Worm (Caenorhabditis elegans) whole organism, L4/young adult: ENCODE measurements around the gene F19G12.4.

ENCODE experiments used
- W03F9.2 ChIP-seq: fragments of 150-350 bp; optimal IDR thresholded peaks from 2 replicates; lab custom pipeline; 2014; ENCODE audit warnings: missing biosample characterization, missing genetic modification characterization
- dao-5 ChIP-seq: sonication (generic microtip); optimal IDR thresholded peaks from 2 replicates; lab custom pipeline; 2016; ENCODE audit warnings: missing genotype, missing genetic modification characterization, moderate library complexity, missing compliant biosample characterization
- him-1 ChIP-seq: sonication (generic microtip); optimal IDR thresholded peaks from 2 replicates; lab custom pipeline; 2016; ENCODE audit warnings: missing genotype, missing genetic modification reagents, missing genetic modification characterization, missing compliant biosample characterization

DNA sequence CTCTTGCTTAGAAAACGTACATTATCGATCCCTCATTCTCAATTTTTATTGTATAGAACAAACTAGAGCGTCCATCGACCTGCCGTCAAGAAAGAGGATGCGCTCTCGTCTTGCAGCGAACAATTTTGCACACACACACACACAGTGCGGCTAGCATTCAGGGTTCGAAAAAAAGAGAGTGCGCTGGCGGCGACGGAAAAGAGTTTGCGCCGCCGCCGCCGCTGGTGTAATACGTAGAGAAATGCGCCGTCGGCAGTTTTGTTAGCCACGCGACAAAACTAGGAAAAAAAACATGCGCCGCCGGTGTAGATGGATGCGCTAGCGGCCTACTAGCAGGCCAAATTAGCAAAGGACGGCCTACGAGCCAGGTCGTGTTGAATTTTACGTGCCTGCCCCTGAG lies 33.6 kb upstream of the F19G12.4 start:
- TF ChIP-seq him-1 (tag; lab: Kevin White, UChicago) (no peak), W03F9.2 (tag; lab: Kevin White, UChicago) (no peak), dao-5 (tag; lab: Kevin White, UChicago) (no peak)
